Worm (Caenorhabditis elegans) whole organism, dauer: ENCODE data around the gene mrps-18C.
"Not testable (repeated sequence)": the region's sequence is repeated elsewhere in the genome, so short reads cannot be mapped to it uniquely, and the experiment has no call there.

Experiments
- unc-62 ChIP-seq: sonication (generic microtip); optimal IDR thresholded peaks from 2 replicates; lab custom pipeline; 2017; ENCODE audit warnings: missing biosample characterization, missing genetic modification reagents, missing genetic modification characterization

The mrps-18C gene

DNA sequence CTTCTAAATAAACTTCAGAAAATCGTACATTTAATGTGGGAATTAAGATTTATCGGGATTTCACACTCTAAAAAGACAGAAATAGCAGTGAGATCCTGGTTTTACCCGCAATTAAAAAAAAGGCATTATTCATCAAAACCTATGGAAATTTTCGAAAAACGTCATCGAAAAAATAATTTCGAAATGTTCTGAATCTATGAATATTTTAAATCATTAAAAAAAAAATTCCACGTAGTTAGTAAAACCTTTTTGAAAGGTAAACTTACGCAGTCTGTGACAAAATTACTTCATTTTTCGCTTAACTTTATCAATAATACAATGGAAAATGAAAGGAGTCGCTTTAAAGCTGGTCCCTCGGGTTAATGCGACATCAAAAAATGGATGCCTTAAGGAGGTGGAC lies 21.2 kb downstream of the mrps-18C start, which contains the start of gene C26E6.1:
TSS of gene C26E6.1 (plus strand) at position 301 of the 400 bp plus-strand sequence.
- no peak for TF ChIP-seq unc-62 (GFP tag; lab: Kevin White, UChicago)

DNA sequence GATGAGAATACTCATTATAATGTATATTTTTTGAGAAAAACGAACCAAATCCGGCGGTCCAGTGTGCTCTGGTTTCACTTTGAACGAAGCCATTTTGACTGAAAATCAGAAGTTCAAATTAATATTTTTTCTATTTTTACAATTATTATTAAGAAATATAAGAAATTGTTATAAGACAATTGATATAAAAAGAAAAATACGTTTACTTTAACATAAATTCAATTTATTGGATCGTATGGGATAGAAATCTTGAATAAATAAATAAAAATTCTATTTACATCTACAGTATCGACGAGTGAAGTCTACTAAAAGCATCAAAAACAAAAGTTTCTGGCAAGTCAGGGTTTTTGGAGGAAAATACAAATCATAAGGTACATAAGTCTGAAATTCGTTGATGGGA lies 24.8 kb downstream of the mrps-18C start, which contains the start of gene C27F2.4:
TSS of gene C27F2.4 (minus strand) at position 101 of the 400 bp plus-strand sequence.
- no peak for TF ChIP-seq unc-62 (GFP tag; lab: Kevin White, UChicago)

DNA sequence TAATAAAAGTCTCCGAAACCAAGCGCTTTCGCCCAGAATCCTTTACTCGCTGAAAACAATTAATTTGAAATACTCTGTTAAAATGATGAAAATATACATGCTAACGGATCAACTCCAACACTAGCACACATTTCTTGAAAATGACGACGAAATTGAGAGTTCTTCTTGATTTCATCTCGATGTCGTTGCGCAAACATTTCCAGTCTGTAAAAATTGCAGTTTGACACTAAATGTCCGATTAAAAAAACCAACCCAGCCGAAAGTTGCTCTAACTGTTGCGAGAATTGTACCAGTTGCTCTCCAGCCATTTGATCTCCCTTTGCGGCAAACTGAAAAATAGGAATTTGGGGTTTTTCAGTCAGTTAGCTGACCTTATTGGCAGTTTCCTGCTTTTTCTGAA lies 25.9 kb downstream of the mrps-18C start:
- TF ChIP-seq unc-62 (GFP tag; lab: Kevin White, UChicago) = no peak

DNA sequence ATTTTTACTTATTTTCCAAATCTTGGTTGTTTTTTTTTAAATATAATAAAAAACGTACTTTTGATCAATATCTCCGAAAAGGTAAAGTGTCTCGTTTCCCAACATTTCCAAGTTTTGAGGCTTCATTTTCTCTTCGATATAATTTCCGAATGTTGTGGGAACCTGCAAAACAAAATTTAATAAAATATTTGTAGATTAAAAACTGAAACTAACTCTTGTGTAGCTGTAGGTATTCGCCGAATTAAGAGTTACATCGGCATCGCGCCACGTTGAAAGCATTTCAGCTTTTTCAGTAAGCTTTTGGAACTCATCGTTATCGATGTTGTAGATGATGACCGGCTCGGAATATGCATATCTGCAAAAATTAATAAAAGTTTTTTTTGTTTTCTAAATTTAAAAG lies 27.0 kb downstream of the mrps-18C start, which contains the start of gene vps-22:
TSS of gene vps-22 (minus strand) at position 101 of the 400 bp plus-strand sequence.
- TF ChIP-seq unc-62 (GFP tag; lab: Kevin White, UChicago) = no peak

DNA sequence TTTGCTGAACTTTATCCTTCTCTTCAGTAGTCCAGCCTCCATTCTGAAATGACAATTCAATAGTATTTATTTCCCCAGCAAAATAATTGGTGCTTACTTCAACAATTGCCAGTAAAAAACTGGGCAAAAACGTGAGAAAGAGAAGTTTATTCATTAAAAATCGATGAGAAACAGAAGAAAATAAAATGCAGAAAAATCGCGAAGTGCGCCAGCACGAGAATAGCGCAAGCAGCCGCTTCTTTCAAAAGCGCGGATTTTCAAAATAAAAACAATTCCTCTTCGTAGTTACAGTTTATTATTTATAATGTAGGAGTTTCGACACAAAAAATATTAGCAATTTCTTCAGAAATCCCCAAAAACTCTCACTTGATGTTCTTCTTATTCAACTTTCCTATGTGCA lies 27.5 kb downstream of the mrps-18C start, which contains the start of gene C27F2.9:
TSS of gene C27F2.9 (minus strand) at position 159 of the 400 bp plus-strand sequence.
- no peak for TF ChIP-seq unc-62 (GFP tag; lab: Kevin White, UChicago)

DNA sequence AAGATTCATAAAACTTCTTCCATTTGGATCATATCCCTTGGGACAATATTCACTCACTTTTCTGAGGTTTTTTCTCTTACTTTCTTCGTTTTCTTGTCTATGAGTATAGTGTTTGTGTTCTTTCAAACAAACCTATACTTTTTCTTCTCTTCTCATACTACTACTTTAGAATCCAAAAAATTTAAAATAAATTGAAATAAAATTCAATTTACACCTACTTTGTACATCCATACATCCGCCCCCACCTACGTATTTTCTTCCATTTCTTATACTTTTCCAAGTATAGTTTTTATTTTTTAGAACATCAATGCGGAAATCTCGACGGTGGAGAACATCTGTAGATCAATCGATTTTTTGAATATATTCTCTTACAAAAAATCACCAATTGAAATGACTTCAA lies 29.9 kb downstream of the mrps-18C start, which contains the start of gene nca-2:
TSS of gene nca-2 (plus strand) at position 301 of the 400 bp plus-strand sequence.
- TF ChIP-seq unc-62 (GFP tag; lab: Kevin White, UChicago) = no peak

DNA sequence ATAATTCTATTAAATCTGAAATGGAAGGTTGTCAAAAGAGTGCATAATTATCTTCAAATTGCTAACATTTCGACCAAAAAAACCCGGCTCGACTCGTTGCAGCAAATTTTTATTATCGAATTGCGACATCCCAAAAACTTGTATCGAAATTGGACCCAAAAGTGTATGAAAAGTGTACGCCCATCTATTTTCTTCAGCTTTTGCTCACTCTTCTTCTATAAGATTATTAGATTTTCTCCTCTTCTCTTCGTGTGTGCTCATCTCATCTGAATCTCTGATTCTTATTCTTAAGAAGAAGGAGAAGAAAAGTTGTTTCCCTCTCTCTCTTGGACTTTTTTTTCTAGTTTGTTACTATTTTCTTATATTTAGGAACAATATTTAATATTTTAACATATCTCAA lies 31.9 kb downstream of the mrps-18C start:
- no peak for TF ChIP-seq unc-62 (GFP tag; lab: Kevin White, UChicago)

DNA sequence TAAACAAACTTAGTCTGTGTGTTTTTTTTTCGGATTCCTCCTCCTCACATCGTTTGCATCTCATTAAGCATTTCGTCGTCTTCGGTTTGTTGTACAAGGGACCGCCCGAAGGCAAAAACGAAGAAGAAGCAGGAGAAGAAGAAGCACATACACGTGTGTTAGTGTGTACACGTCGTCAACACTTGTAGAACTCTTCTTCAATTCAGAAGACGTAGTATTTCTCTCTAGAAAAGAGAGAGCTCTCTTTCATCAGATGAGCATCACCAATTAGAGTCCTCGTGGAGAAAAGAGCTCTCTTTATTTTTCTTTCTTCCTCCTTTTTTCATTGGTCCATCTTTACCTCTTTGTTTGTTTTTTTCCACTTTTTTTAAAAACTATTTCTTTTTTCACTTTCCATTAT lies 32.8 kb downstream of the mrps-18C start:
- TF ChIP-seq unc-62 (GFP tag; lab: Kevin White, UChicago) = no peak

DNA sequence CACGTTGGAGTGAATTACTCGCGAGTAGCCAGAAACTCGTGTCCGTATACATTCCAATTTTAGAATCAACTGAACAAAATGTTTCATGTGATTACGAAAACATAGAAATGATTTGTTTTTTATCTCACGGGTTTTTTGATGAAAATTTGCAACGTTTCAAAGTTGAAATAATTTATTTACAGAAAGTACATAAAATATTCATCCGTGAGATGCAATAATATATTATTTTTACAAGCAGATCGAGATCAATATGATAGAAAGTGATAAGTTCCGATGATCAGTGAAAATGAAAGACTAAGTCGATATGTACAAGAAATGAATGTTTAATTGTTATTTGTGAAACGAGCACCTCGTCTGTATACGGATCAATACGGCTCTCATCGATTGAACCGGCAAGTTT lies 45.0 kb downstream of the mrps-18C start, which contains the start of gene C27F2.6:
TSS of gene C27F2.6 (minus strand) at position 101 of the 400 bp plus-strand sequence.
- not testable (repeated sequence) for TF ChIP-seq unc-62 (GFP tag; lab: Kevin White, UChicago)

DNA sequence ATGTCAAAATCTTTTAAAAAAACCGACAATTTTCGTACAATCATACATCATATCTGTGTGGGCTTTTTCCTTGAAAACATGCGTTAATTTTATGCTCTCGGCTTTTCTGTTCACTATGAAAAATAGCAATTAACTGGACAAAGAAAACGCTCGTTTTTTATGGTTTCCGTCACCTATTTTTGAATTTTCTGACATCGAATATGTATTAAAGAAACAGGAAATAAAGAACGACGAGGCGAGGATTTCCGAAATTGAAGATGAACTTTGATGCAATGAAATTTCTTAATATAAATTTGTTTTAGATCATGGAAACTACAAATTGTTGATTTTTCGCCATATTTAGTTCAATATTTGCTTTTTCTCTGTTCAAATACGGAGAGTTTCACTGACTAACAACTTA lies 48.6 kb downstream of the mrps-18C start:
- no peak for TF ChIP-seq unc-62 (GFP tag; lab: Kevin White, UChicago)

DNA sequence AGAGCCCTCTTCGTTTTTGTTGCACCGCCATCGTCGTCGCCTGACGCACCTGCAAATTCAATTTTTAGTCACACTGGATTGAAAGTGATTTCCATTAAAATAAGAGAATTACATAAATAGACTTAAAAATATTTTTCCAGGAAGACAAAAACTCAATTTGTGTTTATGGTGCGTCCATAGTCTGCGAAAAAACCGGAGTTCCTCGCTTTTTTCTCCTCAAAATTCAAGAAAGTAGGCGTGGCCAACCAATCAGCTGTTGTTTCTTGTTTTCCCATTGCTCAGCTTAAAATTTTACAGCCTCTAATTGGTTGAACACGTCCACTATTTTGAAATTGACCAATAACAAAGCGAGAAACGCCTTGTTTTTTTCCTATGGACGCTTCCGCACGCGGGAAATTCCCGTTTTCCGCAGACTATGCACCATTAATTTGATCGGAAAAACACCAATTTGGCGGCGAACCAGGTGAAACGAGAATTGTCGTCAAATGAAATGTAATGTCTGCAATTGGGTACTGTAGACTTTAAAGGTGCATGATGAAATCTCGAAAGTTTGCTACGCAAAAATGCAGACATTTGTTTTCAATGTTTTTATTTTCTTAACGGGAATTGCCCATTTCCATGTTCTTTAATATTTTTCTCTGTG lies 49.2 kb downstream of the mrps-18C start, which contains the start of gene C27F2.7:
TSS of gene C27F2.7 (minus strand) at position 51 of the 643 bp plus-strand sequence.
- TF ChIP-seq unc-62 (GFP tag; lab: Kevin White, UChicago) = no peak
